Fruit fly (Drosophila melanogaster) whole organism, embryonic: ENCODE data around the gene Tcs4.

Experiments
- ATbp ChIP-seq: fragments of 200-800 bp; sonication (Bioruptor generic); optimal IDR thresholded peaks from 2 replicates; lab custom pipeline; 2017; ENCODE audit warnings: missing biosample characterization, mild to moderate bottlenecking, missing genetic modification characterization, missing genetic modification reagents
- Abd-B ChIP-seq: fragments of 200-800 bp; sonication (Bioruptor generic); optimal IDR thresholded peaks from 2 replicates; lab custom pipeline; 2018; ENCODE audit warnings: missing biosample characterization, mild to moderate bottlenecking, missing genetic modification characterization, moderate library complexity
- CG10147 ChIP-seq: fragments of 200-800 bp; sonication (Bioruptor generic); optimal IDR thresholded peaks from 2 replicates; lab custom pipeline; 2019; ENCODE audit warnings: missing biosample characterization, mild to moderate bottlenecking, missing genetic modification characterization, moderate library complexity
- CG12155 ChIP-seq: fragments of 200-800 bp; sonication (Bioruptor generic); optimal IDR thresholded peaks from 3 replicates; lab custom pipeline; 2016; ENCODE audit warnings: missing biosample characterization, missing genetic modification characterization
- CG1233 ChIP-seq: fragments of 200-800 bp; sonication (Bioruptor generic); optimal IDR thresholded peaks from 4 replicates; lab custom pipeline; 2018; ENCODE audit warnings: missing biosample characterization, mild to moderate bottlenecking, missing genetic modification characterization
- CG12744 ChIP-seq: fragments of 200-800 bp; sonication (Bioruptor generic); optimal IDR thresholded peaks from 2 replicates; lab custom pipeline; 2016; ENCODE audit warnings: missing biosample characterization, missing genetic modification characterization
- CG1529 ChIP-seq: fragments of 200-800 bp; sonication (Bioruptor generic); optimal IDR thresholded peaks from 3 replicates; lab custom pipeline; 2018; ENCODE audit warnings: missing biosample characterization, missing genetic modification characterization
- CG16813 ChIP-seq: fragments of 200-800 bp; sonication (Bioruptor generic); IDR thresholded peaks from 3 replicates; pipeline ENCODE4 v1.3.6; 2022; ENCODE audit warnings: missing biosample characterization, missing genetic modification characterization; ENCODE audit not compliant: partially characterized antibody
- CG16863 ChIP-seq: fragments of 200-800 bp; sonication (Bioruptor generic); optimal IDR thresholded peaks from 3 replicates; lab custom pipeline; 2016; ENCODE audit warnings: missing biosample characterization, missing genetic modification characterization
- CG33557 ChIP-seq: fragments of 200-800 bp; sonication (Bioruptor generic); optimal IDR thresholded peaks from 2 replicates; lab custom pipeline; 2019; ENCODE audit warnings: missing biosample characterization, mild to moderate bottlenecking, missing genetic modification characterization, moderate library complexity
- CG4707 ChIP-seq: fragments of 200-800 bp; sonication (Bioruptor generic); optimal IDR thresholded peaks from 2 replicates; lab custom pipeline; 2018; ENCODE audit warnings: missing biosample characterization, mild to moderate bottlenecking, missing genetic modification characterization, moderate library complexity
- CG6654 ChIP-seq: fragments of 200-800 bp; sonication (Bioruptor generic); optimal IDR thresholded peaks from 2 replicates; lab custom pipeline; 2017; ENCODE audit warnings: missing biosample characterization, mild to moderate bottlenecking, missing genetic modification characterization
- CG6683 ChIP-seq: fragments of 200-800 bp; sonication (Bioruptor generic); optimal IDR thresholded peaks from 2 replicates; lab custom pipeline; 2017; ENCODE audit warnings: missing biosample characterization, mild to moderate bottlenecking, missing genetic modification characterization, missing genetic modification reagents
- CG7786 ChIP-seq: fragments of 200-800 bp; sonication (Bioruptor generic); optimal IDR thresholded peaks from 2 replicates; lab custom pipeline; 2016; ENCODE audit warnings: missing biosample characterization, missing genetic modification characterization
- CG7839 ChIP-seq: fragments of 200-800 bp; sonication (Bioruptor generic); optimal IDR thresholded peaks from 3 replicates; lab custom pipeline; 2018; ENCODE audit warnings: missing biosample characterization, mild to moderate bottlenecking, missing genetic modification characterization, moderate library complexity
- CG8944 ChIP-seq: fragments of 200-800 bp; sonication (Bioruptor generic); optimal IDR thresholded peaks from 3 replicates; lab custom pipeline; 2016; ENCODE audit warnings: missing biosample characterization, missing genetic modification characterization
- Drgx ChIP-seq: fragments of 200-800 bp; sonication (Bioruptor generic); IDR thresholded peaks from 2 replicates; pipeline ENCODE4 v1.3.6; 2022; ENCODE audit warnings: missing biosample characterization, missing genetic modification characterization
- E2f1 ChIP-seq: fragments of 200-800 bp; sonication (Bioruptor generic); IDR thresholded peaks from 2 replicates; pipeline ENCODE4 v1.3.6; 2022; ENCODE audit warnings: missing biosample characterization, missing genetic modification characterization
- Elba2 ChIP-seq: fragments of 200-800 bp; sonication (Bioruptor generic); optimal IDR thresholded peaks from 3 replicates; lab custom pipeline; 2016; ENCODE audit warnings: missing biosample characterization, missing genetic modification characterization
- Ets65A ChIP-seq: fragments of 200-800 bp; sonication (Bioruptor generic); peaks from one replicate; lab custom pipeline; 2016; ENCODE audit warnings: missing biosample characterization, missing genetic modification characterization
- Fer3 ChIP-seq: fragments of 200-800 bp; sonication (Bioruptor generic); optimal IDR thresholded peaks from 2 replicates; lab custom pipeline; 2018; ENCODE audit warnings: missing biosample characterization, mild to moderate bottlenecking, missing genetic modification characterization, moderate library complexity
- GATAe ChIP-seq: fragments of 200-800 bp; sonication (Bioruptor generic); conservative IDR thresholded peaks from 2 replicates; pipeline ENCODE4 v1.3.6; 2022; ENCODE audit warnings: missing biosample characterization, missing genetic modification characterization
- Hand ChIP-seq: fragments of 200-800 bp; sonication (Bioruptor generic); optimal IDR thresholded peaks from 2 replicates; lab custom pipeline; 2017; ENCODE audit warnings: mild to moderate bottlenecking, missing biosample characterization, missing genetic modification reagents, missing genetic modification characterization
- Lpt ChIP-seq: fragments of >200 bp; optimal IDR thresholded peaks from 2 replicates; lab custom pipeline; 2018; ENCODE audit warnings: missing biosample characterization, missing genetic modification characterization
- MESR4 ChIP-seq: fragments of 200-800 bp; sonication (Bioruptor generic); optimal IDR thresholded peaks from 2 replicates; lab custom pipeline; 2018; ENCODE audit warnings: missing biosample characterization, mild to moderate bottlenecking, missing genetic modification characterization, moderate library complexity
- MTF-1 ChIP-seq: fragments of 200-800 bp; sonication (Bioruptor generic); optimal IDR thresholded peaks from 2 replicates; lab custom pipeline; 2018; ENCODE audit warnings: missing biosample characterization, mild to moderate bottlenecking, missing genetic modification characterization, borderline replicate concordance
- Meics ChIP-seq: fragments of 200-800 bp; sonication (Bioruptor generic); optimal IDR thresholded peaks from 2 replicates; lab custom pipeline; 2017; ENCODE audit warnings: missing biosample characterization, mild to moderate bottlenecking, missing genetic modification characterization
- Ptx1 ChIP-seq: fragments of 200-800 bp; sonication (Bioruptor generic); IDR thresholded peaks from 2 replicates; pipeline ENCODE4 v1.3.6; 2022; ENCODE audit warnings: missing biosample characterization, missing genetic modification characterization
- Rfx ChIP-seq: fragments of 200-800 bp; sonication (Bioruptor generic); IDR thresholded peaks from 2 replicates; pipeline ENCODE4 v1.3.6; 2022; ENCODE audit warnings: missing biosample characterization, missing genetic modification characterization
- Sin3A ChIP-seq: fragments of >200 bp; optimal IDR thresholded peaks from 2 replicates; lab custom pipeline; 2018
- Sox102F ChIP-seq: fragments of 200-800 bp; sonication (Bioruptor generic); optimal IDR thresholded peaks from 2 replicates; lab custom pipeline; 2018; ENCODE audit warnings: missing biosample characterization, mild to moderate bottlenecking, missing genetic modification characterization, moderate library complexity
- Stat92E ChIP-seq, 3 experiments: fragments of >200 bp in 2 of 3; fragments of 200-800 bp in 1 of 3; sonication (Bioruptor generic) in 1 of 3; optimal IDR thresholded peaks; 2 replicates each; lab custom pipeline; 2017 to 2019; ENCODE audit warnings: missing biosample characterization in 3 of 3, missing genetic modification characterization in 3 of 3, mild to moderate bottlenecking in 1 of 3, moderate library complexity in 1 of 3
- YL-1 ChIP-seq: fragments of 200-800 bp; sonication (Bioruptor generic); optimal IDR thresholded peaks from 3 replicates; lab custom pipeline; 2017; ENCODE audit warnings: missing biosample characterization, mild to moderate bottlenecking, missing genetic modification characterization
- ato ChIP-seq: fragments of 200-800 bp; sonication (Bioruptor generic); IDR thresholded peaks from 2 replicates; pipeline ENCODE4 v1.3.6; 2022; ENCODE audit warnings: missing biosample characterization, missing genetic modification characterization; ENCODE audit not compliant: partially characterized antibody
- bab2 ChIP-seq: fragments of 200-800 bp; sonication (Bioruptor generic); optimal IDR thresholded peaks from 2 replicates; lab custom pipeline; 2016; ENCODE audit warnings: missing biosample characterization, missing genetic modification characterization
- crc ChIP-seq: fragments of 200-800 bp; sonication (Bioruptor generic); optimal IDR thresholded peaks from 2 replicates; lab custom pipeline; 2016; ENCODE audit warnings: missing biosample characterization, missing genetic modification characterization
- gsb ChIP-seq: fragments of 200-800 bp; sonication (Bioruptor generic); IDR thresholded peaks from 2 replicates; pipeline ENCODE4 v1.3.6; 2022; ENCODE audit warnings: missing biosample characterization, missing genetic modification characterization
- jumu ChIP-seq: fragments of 200-800 bp; sonication (Bioruptor generic); optimal IDR thresholded peaks from 3 replicates; lab custom pipeline; 2016; ENCODE audit warnings: missing biosample characterization, missing genetic modification characterization
- knrl ChIP-seq: fragments of 200-800 bp; sonication (Bioruptor generic); IDR thresholded peaks from 3 replicates; pipeline ENCODE4 v1.3.6; 2022; ENCODE audit warnings: missing biosample characterization, missing genetic modification characterization; ENCODE audit not compliant: partially characterized antibody
- lbe ChIP-seq: fragments of 200-800 bp; sonication (Bioruptor generic); optimal IDR thresholded peaks from 2 replicates; lab custom pipeline; 2016; ENCODE audit warnings: missing biosample characterization, mild to moderate bottlenecking, missing genetic modification characterization
- nerfin-1 ChIP-seq: fragments of 200-800 bp; sonication (Bioruptor generic); optimal IDR thresholded peaks from 3 replicates; lab custom pipeline; 2019; ENCODE audit warnings: missing biosample characterization, mild to moderate bottlenecking, missing genetic modification characterization, moderate library complexity
- odd ChIP-seq: fragments of 200-800 bp; sonication (Bioruptor generic); optimal IDR thresholded peaks from 2 replicates; lab custom pipeline; 2017; ENCODE audit warnings: missing biosample characterization, mild to moderate bottlenecking, missing genetic modification characterization
- org-1 ChIP-seq: fragments of 200-800 bp; sonication (Bioruptor generic); optimal IDR thresholded peaks from 2 replicates; lab custom pipeline; 2017; ENCODE audit warnings: missing biosample characterization, missing genetic modification characterization
- pho ChIP-seq: fragments of 200-800 bp; sonication (Bioruptor generic); optimal IDR thresholded peaks from 2 replicates; lab custom pipeline; 2016; ENCODE audit warnings: missing biosample characterization, missing genetic modification characterization
- salm ChIP-seq: fragments of 200-800 bp; sonication (Bioruptor generic); optimal IDR thresholded peaks from 2 replicates; lab custom pipeline; 2018; ENCODE audit warnings: missing biosample characterization, mild to moderate bottlenecking, missing genetic modification characterization
- sd ChIP-seq: fragments of 200-800 bp; sonication (Bioruptor generic); optimal IDR thresholded peaks from 3 replicates; lab custom pipeline; 2018; ENCODE audit warnings: missing biosample characterization, mild to moderate bottlenecking, missing genetic modification characterization, moderate library complexity
- sens ChIP-seq: fragments of 200-800 bp; sonication (Bioruptor generic); peaks from one replicate; lab custom pipeline; 2016; ENCODE audit warnings: missing biosample characterization, missing genetic modification characterization
- sens-2 ChIP-seq: fragments of 200-800 bp; sonication (Bioruptor generic); IDR thresholded peaks from 2 replicates; pipeline ENCODE4 v1.3.6; 2022; ENCODE audit warnings: missing biosample characterization, missing genetic modification characterization
- sima ChIP-seq: fragments of 200-800 bp; sonication (Bioruptor generic); optimal IDR thresholded peaks from 2 replicates; lab custom pipeline; 2016; ENCODE audit warnings: missing biosample characterization, missing genetic modification characterization
- ssp ChIP-seq: fragments of 200-800 bp; sonication (Bioruptor generic); IDR thresholded peaks from 2 replicates; pipeline ENCODE4 v1.3.6; 2022; ENCODE audit warnings: missing biosample characterization, missing genetic modification characterization
- zen2 ChIP-seq: fragments of 200-800 bp; sonication (Bioruptor generic); IDR thresholded peaks from 3 replicates; pipeline ENCODE4 v1.3.6; 2022; ENCODE audit warnings: missing biosample characterization, missing genetic modification characterization; ENCODE audit not compliant: partially characterized antibody

Gene Tcs4

DNA sequence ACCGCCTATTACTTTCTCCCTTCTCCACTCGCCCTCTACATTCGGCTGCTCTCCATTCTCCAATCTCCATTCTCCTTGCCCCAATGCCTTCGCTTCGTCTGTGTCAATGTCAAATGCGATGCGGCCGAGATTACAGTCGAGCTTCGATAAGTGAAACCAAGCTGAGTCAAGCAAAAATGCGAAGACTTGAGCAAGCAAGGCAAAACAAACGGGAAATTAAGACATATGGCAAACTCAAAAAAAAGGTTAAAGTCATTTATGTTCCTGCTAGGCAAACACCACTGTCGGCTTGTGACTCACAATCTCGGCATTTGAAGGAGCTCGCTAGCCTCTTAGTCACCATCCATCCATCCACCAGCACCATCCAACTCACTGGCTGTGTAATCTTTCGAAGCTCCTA lies 33.1 kb downstream of the Tcs4 start (continued):
- peak; percentile 75 for TF ChIP-seq sima
- no peak for TF ChIP-seq Sin3A (lab: Kevin White, UChicago)
- peak; percentile 90 for TF ChIP-seq Ptx1 (GFP tag; lab: Robert Waterston, UW)
- peak; percentile 95 for TF ChIP-seq Rfx (GFP tag; lab: Robert Waterston, UW)
- TF ChIP-seq Lpt (GFP tag; lab: Kevin White, UChicago): no peak
- peak; percentile 91 for TF ChIP-seq Meics
- TF ChIP-seq bab2 (GFP tag; lab: Kevin White, UChicago): peak; percentile 98
- TF ChIP-seq Elba2 (GFP tag; lab: Kevin White, UChicago): peak; percentile 69
- TF ChIP-seq Abd-B (GFP tag; lab: Kevin White, UChicago): peak; percentile 92
- TF ChIP-seq ssp (GFP tag; lab: Robert Waterston, UW): peak; percentile 79
- TF ChIP-seq sens (GFP tag; lab: Kevin White, UChicago): peak; percentile 100
- TF ChIP-seq zen2 (GFP tag; lab: Robert Waterston, UW): no peak
- peak; percentile 98 for TF ChIP-seq lbe (GFP tag; lab: Kevin White, UChicago)
- peak; percentile 87 for TF ChIP-seq E2f1 (GFP tag; lab: Robert Waterston, UW)
- TF ChIP-seq odd (GFP tag; lab: Kevin White, UChicago): peak; percentile 91
- TF ChIP-seq CG8944 (GFP tag; lab: Kevin White, UChicago): peak; percentile 98
- peak; percentile 95 for TF ChIP-seq CG12155
- TF ChIP-seq Stat92E (GFP tag; optimal IDR thresholded peaks at IDR 0.05; lab: Kevin White, UChicago): peak in 1 of 3 experiments; percentile 90
- peak; percentile 98 for TF ChIP-seq CG7839 (tag; lab: Kevin White, UChicago)
- TF ChIP-seq YL-1: peak; percentile 90
- TF ChIP-seq sens-2 (GFP tag; lab: Robert Waterston, UW): peak; percentile 92
- peak; percentile 96 for TF ChIP-seq Drgx (GFP tag; lab: Robert Waterston, UW)
- TF ChIP-seq nerfin-1: peak; percentile 87
- TF ChIP-seq ato: no peak
- TF ChIP-seq Fer3 (tag; lab: Kevin White, UChicago): peak; percentile 93
- peak; percentile 96 for TF ChIP-seq pho (GFP tag; lab: Kevin White, UChicago)
- peak; percentile 95 for TF ChIP-seq CG1529 (GFP tag; lab: Kevin White, UChicago)
- TF ChIP-seq Hand (GFP tag; lab: Kevin White, UChicago): peak; percentile 88
- TF ChIP-seq CG10147 (GFP tag; lab: Kevin White, UChicago): no peak
- peak; percentile 96 for TF ChIP-seq org-1 (GFP tag; lab: Kevin White, UChicago)
- TF ChIP-seq jumu (GFP tag; lab: Kevin White, UChicago): peak; percentile 98
- TF ChIP-seq Ets65A (GFP tag; lab: Kevin White, UChicago): peak; percentile 100
- TF ChIP-seq salm (tag; lab: Kevin White, UChicago): peak; percentile 94
- peak; percentile 75 for TF ChIP-seq GATAe (GFP tag; lab: Robert Waterston, UW)
- TF ChIP-seq CG16813 (GFP tag; lab: Robert Waterston, UW): no peak
- TF ChIP-seq CG1233 (GFP tag; lab: Kevin White, UChicago): peak; percentile 91
- TF ChIP-seq sd (tag; lab: Kevin White, UChicago): peak; percentile 99
- TF ChIP-seq ATbp (GFP tag; lab: Kevin White, UChicago): peak; percentile 96
- TF ChIP-seq gsb: peak; percentile 84
- peak; percentile 54 for TF ChIP-seq MESR4 (GFP tag; lab: Kevin White, UChicago)
- peak; percentile 78 for TF ChIP-seq CG6683 (GFP tag; lab: Kevin White, UChicago)
- peak; percentile 91 for TF ChIP-seq MTF-1 (GFP tag; lab: Kevin White, UChicago)
- TF ChIP-seq CG16863 (GFP tag; lab: Kevin White, UChicago): peak; percentile 98
- peak; percentile 88 for TF ChIP-seq CG12744
- TF ChIP-seq CG33557 (GFP tag; lab: Kevin White, UChicago): peak; percentile 98
- no peak for TF ChIP-seq knrl (GFP tag; lab: Robert Waterston, UW)
- peak; percentile 78 for TF ChIP-seq CG6654
- TF ChIP-seq Sox102F: peak; percentile 95
- TF ChIP-seq crc: peak; percentile 97
- TF ChIP-seq CG7786: peak; percentile 98
- peak; percentile 93 for TF ChIP-seq CG4707
